Worm (Caenorhabditis elegans): ENCODE data around the gene Y56A3A.2.

- no peak for TF ChIP-seq ztf-23 (GFP tag; IDR thresholded peaks at IDR 0.05)
- TF ChIP-seq cog-1 (tag; optimal IDR thresholded peaks at IDR 0.05), result no peak
- TF ChIP-seq ref-1 (GFP tag; conservative IDR thresholded peaks at IDR 0.05), result no peak
- TF ChIP-seq T22C8.4 (GFP tag; IDR thresholded peaks at IDR 0.05), result no peak
- TF ChIP-seq klf-2 (GFP tag; conservative IDR thresholded peaks at IDR 0.05), result no peak
- no peak for TF ChIP-seq flt-1 (GFP tag; IDR thresholded peaks at IDR 0.05)
- TF ChIP-seq ztf-29 (GFP tag; IDR thresholded peaks at IDR 0.05), result no peak
- TF ChIP-seq tab-1 (GFP tag; IDR thresholded peaks at IDR 0.05), result no peak
- TF ChIP-seq med-1 (GFP tag; optimal IDR thresholded peaks at IDR 0.05; ENCODE audit: insufficient read depth), result no peak
Measured at ce11 chrIII:11871617-11872016, 9.6 kb upstream of the Y56A3A.2 start.
